Fruit fly (Drosophila melanogaster) whole organism, prepupa: Measurements from ENCODE around the gene CG42655.
A peak's percentile ranks its signal among the peaks of the same experiment; 100 is the strongest.

ENCODE experiments used
- Blimp-1 ChIP-seq: fragments of 200-800 bp; sonication (Bioruptor generic); optimal IDR thresholded peaks from 3 replicates; lab custom pipeline; 2017; ENCODE audit warnings: missing biosample characterization, missing genetic modification characterization, mild to moderate bottlenecking, moderate library complexity, missing genetic modification reagents
- CG10631 ChIP-seq: fragments of 200-800 bp; sonication (Bioruptor generic); optimal IDR thresholded peaks from 2 replicates; lab custom pipeline; 2016; ENCODE audit warnings: missing biosample characterization, missing genetic modification characterization
- CG11762 ChIP-seq: fragments of 200-800 bp; sonication (Bioruptor generic); optimal IDR thresholded peaks from 3 replicates; lab custom pipeline; 2016; ENCODE audit warnings: missing biosample characterization, missing genetic modification characterization; ENCODE audit not compliant: insufficient read depth
- CG11902 ChIP-seq: fragments of 200-800 bp; sonication (Bioruptor generic); optimal IDR thresholded peaks from 3 replicates; lab custom pipeline; 2016; ENCODE audit warnings: missing biosample characterization, missing genetic modification characterization
- CG15336 ChIP-seq: fragments of 200-800 bp; sonication (Bioruptor generic); IDR thresholded peaks from 2 replicates; pipeline ENCODE4 v1.3.6; 2022; ENCODE audit warnings: missing biosample characterization, missing genetic modification characterization
- CG1621 ChIP-seq: fragments of 200-800 bp; sonication (Bioruptor generic); optimal IDR thresholded peaks from 3 replicates; lab custom pipeline; 2018; ENCODE audit warnings: missing biosample characterization, mild to moderate bottlenecking, missing genetic modification characterization
- CG16779 ChIP-seq: fragments of 200-800 bp; sonication (Bioruptor generic); optimal IDR thresholded peaks from 3 replicates; lab custom pipeline; 2017; ENCODE audit warnings: missing biosample characterization, mild to moderate bottlenecking, missing genetic modification characterization
- CG31627 ChIP-seq: fragments of 200-800 bp; sonication (Bioruptor generic); optimal IDR thresholded peaks from 3 replicates; lab custom pipeline; 2016; ENCODE audit warnings: missing biosample characterization, missing genetic modification characterization
- CG4318 ChIP-seq: fragments of 200-800 bp; sonication (Bioruptor generic); optimal IDR thresholded peaks from 3 replicates; lab custom pipeline; 2017; ENCODE audit warnings: missing biosample characterization, mild to moderate bottlenecking, missing genetic modification characterization
- CG6163 ChIP-seq: fragments of 200-800 bp; sonication (Bioruptor generic); IDR thresholded peaks from 3 replicates; pipeline ENCODE4 v1.3.6; 2022; ENCODE audit warnings: missing biosample characterization, missing genetic modification characterization
- CG6276 ChIP-seq: fragments of 200-800 bp; sonication (Bioruptor generic); optimal IDR thresholded peaks from 2 replicates; lab custom pipeline; 2017; ENCODE audit warnings: missing biosample characterization, mild to moderate bottlenecking, missing genetic modification characterization
- CG6808 ChIP-seq: fragments of 200-800 bp; sonication (Bioruptor generic); optimal IDR thresholded peaks from 3 replicates; lab custom pipeline; 2017; ENCODE audit warnings: missing biosample characterization, missing genetic modification characterization, mild to moderate bottlenecking, moderate library complexity, missing genetic modification reagents
- CG6854 ChIP-seq: fragments of 200-800 bp; sonication (Bioruptor generic); optimal IDR thresholded peaks from 2 replicates; lab custom pipeline; 2017; ENCODE audit warnings: missing biosample characterization, mild to moderate bottlenecking, missing genetic modification characterization
- Eip75B ChIP-seq: fragments of 200-800 bp; sonication (Bioruptor generic); optimal IDR thresholded peaks from 3 replicates; lab custom pipeline; 2016; ENCODE audit warnings: missing biosample characterization, missing genetic modification characterization
- Eip78C ChIP-seq: fragments of 200-800 bp; sonication (Bioruptor generic); peaks from one replicate; lab custom pipeline; 2016; ENCODE audit warnings: missing biosample characterization, missing genetic modification characterization
- Eip93F ChIP-seq: fragments of 200-800 bp; sonication (Bioruptor generic); optimal IDR thresholded peaks from 2 replicates; lab custom pipeline; 2016; ENCODE audit warnings: missing biosample characterization, mild to moderate bottlenecking, missing genetic modification characterization
- Ets96B ChIP-seq: fragments of 200-800 bp; optimal IDR thresholded peaks from 2 replicates; lab custom pipeline; 2019; ENCODE audit warnings: missing biosample characterization, mild to moderate bottlenecking, missing genetic modification characterization, moderate library complexity
- Gug ChIP-seq: fragments of 200-800 bp; sonication (Bioruptor generic); IDR thresholded peaks from 2 replicates; pipeline ENCODE4 v1.3.6; 2022; ENCODE audit warnings: missing biosample characterization, missing genetic modification characterization
- Hr38 ChIP-seq: sonication (Bioruptor generic); optimal IDR thresholded peaks from 2 replicates; lab custom pipeline; 2016; ENCODE audit warnings: missing biosample characterization, missing genetic modification characterization
- Hr4 ChIP-seq: fragments of 200-800 bp; sonication (Bioruptor generic); optimal IDR thresholded peaks from 3 replicates; lab custom pipeline; 2016; ENCODE audit warnings: missing biosample characterization, missing genetic modification characterization
- Lpt ChIP-seq: fragments of 200-800 bp; sonication (Bioruptor generic); optimal IDR thresholded peaks from 3 replicates; lab custom pipeline; 2016; ENCODE audit warnings: missing biosample characterization, missing genetic modification characterization
- Sox102F ChIP-seq: fragments of 200-800 bp; sonication (Bioruptor generic); optimal IDR thresholded peaks from 2 replicates; lab custom pipeline; 2016; ENCODE audit warnings: missing biosample characterization, mild to moderate bottlenecking, missing genetic modification characterization
- Sox14 ChIP-seq: fragments of 200-800 bp; sonication (Bioruptor generic); optimal IDR thresholded peaks from 3 replicates; lab custom pipeline; 2016; ENCODE audit warnings: missing biosample characterization, missing genetic modification characterization
- acj6 ChIP-seq: fragments of 200-800 bp; sonication (Bioruptor generic); optimal IDR thresholded peaks from 3 replicates; lab custom pipeline; 2016; ENCODE audit warnings: missing biosample characterization, missing genetic modification characterization
- cyc ChIP-seq: fragments of 200-800 bp; sonication (Bioruptor generic); optimal IDR thresholded peaks from 3 replicates; lab custom pipeline; 2016; ENCODE audit warnings: missing biosample characterization, missing genetic modification characterization
- dac ChIP-seq: fragments of 200-800 bp; sonication (Bioruptor generic); optimal IDR thresholded peaks from 2 replicates; lab custom pipeline; 2017; ENCODE audit warnings: missing biosample characterization, mild to moderate bottlenecking, missing genetic modification characterization
- dsx ChIP-seq: fragments of 200-800 bp; optimal IDR thresholded peaks from 3 replicates; lab custom pipeline; 2019; ENCODE audit warnings: missing biosample characterization, mild to moderate bottlenecking, missing genetic modification characterization, moderate library complexity; ENCODE audit not compliant: poor library complexity, severe bottlenecking
- esn ChIP-seq: fragments of 200-800 bp; sonication (Bioruptor generic); optimal IDR thresholded peaks from 2 replicates; lab custom pipeline; 2016; ENCODE audit warnings: missing biosample characterization, mild to moderate bottlenecking, missing genetic modification characterization, moderate library complexity
- fd59A ChIP-seq: fragments of 200-800 bp; sonication (Bioruptor generic); optimal IDR thresholded peaks from 2 replicates; lab custom pipeline; 2017; ENCODE audit warnings: missing biosample characterization, mild to moderate bottlenecking, missing genetic modification characterization, missing genetic modification reagents
- fd85E ChIP-seq: fragments of 200-800 bp; sonication (Bioruptor generic); optimal IDR thresholded peaks from 3 replicates; lab custom pipeline; 2016; ENCODE audit warnings: missing biosample characterization, missing genetic modification characterization
- net ChIP-seq: fragments of 200-800 bp; sonication (Bioruptor generic); optimal IDR thresholded peaks from 3 replicates; lab custom pipeline; 2016; ENCODE audit warnings: missing biosample characterization, missing genetic modification characterization
- pdm3 ChIP-seq: fragments of 200-800 bp; sonication (Bioruptor generic); optimal IDR thresholded peaks from 3 replicates; lab custom pipeline; 2016; ENCODE audit warnings: missing biosample characterization, missing genetic modification characterization
- ss ChIP-seq, 2 experiments: fragments of 200-800 bp; sonication (Bioruptor generic); optimal IDR thresholded peaks; 2 replicates in 1 of 2; 3 replicates in 1 of 2; lab custom pipeline; 2017 to 2018; ENCODE audit warnings: mild to moderate bottlenecking in 2 of 2, missing biosample characterization in 2 of 2, missing genetic modification characterization in 2 of 2, moderate library complexity in 1 of 2
- svp ChIP-seq: fragments of 200-800 bp; sonication (Bioruptor generic); peaks from one replicate; lab custom pipeline; 2016; ENCODE audit warnings: missing biosample characterization, missing genetic modification characterization
- topi ChIP-seq: fragments of 200-800 bp; sonication (Bioruptor generic); optimal IDR thresholded peaks from 3 replicates; lab custom pipeline; 2016; ENCODE audit warnings: missing biosample characterization, missing genetic modification characterization
- vri ChIP-seq: fragments of 200-800 bp; sonication (Bioruptor generic); optimal IDR thresholded peaks from 3 replicates; lab custom pipeline; 2016; ENCODE audit warnings: missing biosample characterization, mild to moderate bottlenecking, missing genetic modification characterization

Gene CG42655

dm6 chr3L:19922833-19923745 lies 30.4 kb downstream of the CG42655 start, which contains the start of gene Pfdn6 (continued):
- no peak for TF ChIP-seq Eip93F (GFP tag; lab: Kevin White, UChicago)
- TF ChIP-seq Eip78C (GFP tag; lab: Kevin White, UChicago) = peak; percentile 86
- peak; percentile 27 for TF ChIP-seq Ets96B (tag; lab: Kevin White, UChicago)
- peak; percentile 68 for TF ChIP-seq CG11902
- no peak for TF ChIP-seq dac (GFP tag; lab: Kevin White, UChicago)
- no peak for TF ChIP-seq Hr38 (GFP tag; lab: Kevin White, UChicago)
- no peak for TF ChIP-seq CG4318 (GFP tag; lab: Kevin White, UChicago)
- TF ChIP-seq CG16779 (tag; lab: Kevin White, UChicago) = no peak
- TF ChIP-seq CG1621 (tag; lab: Kevin White, UChicago) = no peak
- TF ChIP-seq Hr4 (GFP tag; lab: Kevin White, UChicago) = no peak
- TF ChIP-seq Lpt (GFP tag; lab: Kevin White, UChicago) = no peak
- TF ChIP-seq cyc (GFP tag; lab: Kevin White, UChicago) = peak; percentile 78
- no peak for TF ChIP-seq CG10631 (GFP tag; lab: Kevin White, UChicago)
- no peak for TF ChIP-seq Eip75B (GFP tag; lab: Kevin White, UChicago)
- no peak for TF ChIP-seq CG11762 (GFP tag; lab: Kevin White, UChicago)
- no peak for TF ChIP-seq dsx (GFP tag; lab: Kevin White, UChicago)
- TF ChIP-seq svp = no peak
- TF ChIP-seq CG6808 (GFP tag; lab: Kevin White, UChicago) = no peak
- TF ChIP-seq ss (GFP tag; optimal IDR thresholded peaks at IDR 0.05; lab: Kevin White, UChicago) = no peak
- TF ChIP-seq Sox102F = no peak
- no peak for TF ChIP-seq fd59A (GFP tag; lab: Kevin White, UChicago)
- peak; percentile 80 for TF ChIP-seq Sox14
- no peak for TF ChIP-seq vri (GFP tag; lab: Kevin White, UChicago)
- peak; percentile 78 for TF ChIP-seq CG31627 (GFP tag; lab: Kevin White, UChicago)
- peak; percentile 51 for TF ChIP-seq CG15336
- peak; percentile 86 for TF ChIP-seq esn (GFP tag; lab: Kevin White, UChicago)
- TF ChIP-seq Gug (GFP tag; lab: Robert Waterston, UW) = no peak
- peak; percentile 71 for TF ChIP-seq topi (GFP tag; lab: Kevin White, UChicago)
- TF ChIP-seq, all 60 proteins: peak for 22

- TF ChIP-seq fd85E = no peak
- no peak for TF ChIP-seq pdm3
- TF ChIP-seq acj6 = no peak
- TF ChIP-seq vri (GFP tag; lab: Kevin White, UChicago) = no peak
- TF ChIP-seq CG11762 (GFP tag; lab: Kevin White, UChicago) = no peak
- TF ChIP-seq cyc (GFP tag; lab: Kevin White, UChicago) = no peak
- TF ChIP-seq CG6276 (GFP tag; lab: Kevin White, UChicago) = no peak
- TF ChIP-seq Blimp-1 (GFP tag; lab: Kevin White, UChicago) = no peak
- TF ChIP-seq dac (GFP tag; lab: Kevin White, UChicago) = no peak
- no peak for TF ChIP-seq Lpt (GFP tag; lab: Kevin White, UChicago)
- TF ChIP-seq net = no peak
- no peak for TF ChIP-seq ss (GFP tag; optimal IDR thresholded peaks at IDR 0.05; lab: Kevin White, UChicago)
- no peak for TF ChIP-seq CG6163
- no peak for TF ChIP-seq CG6854 (GFP tag; lab: Kevin White, UChicago)
- no peak for TF ChIP-seq CG4318 (GFP tag; lab: Kevin White, UChicago)
- TF ChIP-seq CG31627 (GFP tag; lab: Kevin White, UChicago) = no peak
Observed at dm6 chr3L:19919981-19920380, 33.5 kb downstream of the CG42655 start.
